Fruit fly (Drosophila melanogaster) whole organism, adult: ENCODE results near the gene SH3PX1.

ENCODE experiments used
- CG11617 ChIP-seq: fragments of 200-800 bp; sonication (Bioruptor generic); optimal IDR thresholded peaks from 2 replicates; lab custom pipeline; 2017; ENCODE audit warnings: mild to moderate bottlenecking, missing biosample characterization, missing genetic modification reagents, missing genetic modification characterization
- CG12768 ChIP-seq: fragments of 200-800 bp; sonication (Bioruptor generic); optimal IDR thresholded peaks from 2 replicates; lab custom pipeline; 2017; ENCODE audit warnings: missing biosample characterization, missing genetic modification characterization, mild to moderate bottlenecking, moderate library complexity, missing genetic modification reagents
- CG14711 ChIP-seq: fragments of 200-800 bp; sonication (Bioruptor generic); optimal IDR thresholded peaks from 2 replicates; lab custom pipeline; 2018; ENCODE audit warnings: missing biosample characterization, mild to moderate bottlenecking, missing genetic modification characterization, moderate library complexity
- CG1620 ChIP-seq: fragments of 200-800 bp; sonication (Bioruptor generic); optimal IDR thresholded peaks from 2 replicates; lab custom pipeline; 2016; ENCODE audit warnings: missing biosample characterization, missing genetic modification characterization
- CG33017 ChIP-seq: fragments of 200-800 bp; sonication (Bioruptor generic); optimal IDR thresholded peaks from 2 replicates; lab custom pipeline; 2018; ENCODE audit warnings: missing biosample characterization, mild to moderate bottlenecking, missing genetic modification characterization, moderate library complexity
- CG5204 ChIP-seq: fragments of 200-800 bp; sonication (Bioruptor generic); optimal IDR thresholded peaks from 2 replicates; lab custom pipeline; 2016; ENCODE audit warnings: missing biosample characterization, missing genetic modification characterization
- CG7045 ChIP-seq: fragments of 200-800 bp; sonication (Bioruptor generic); optimal IDR thresholded peaks from 2 replicates; lab custom pipeline; 2017; ENCODE audit warnings: missing biosample characterization, mild to moderate bottlenecking, missing genetic modification characterization
- CG7101 ChIP-seq: fragments of 200-800 bp; sonication (Bioruptor generic); optimal IDR thresholded peaks from 2 replicates; lab custom pipeline; 2018; ENCODE audit warnings: missing biosample characterization, mild to moderate bottlenecking, missing genetic modification characterization, moderate library complexity
- Clk ChIP-seq: fragments of 200-800 bp; sonication (Bioruptor generic); optimal IDR thresholded peaks from 2 replicates; lab custom pipeline; 2017; ENCODE audit warnings: missing biosample characterization, missing genetic modification characterization
- Crg-1 ChIP-seq: fragments of 200-800 bp; sonication (Bioruptor generic); optimal IDR thresholded peaks from 2 replicates; lab custom pipeline; 2016; ENCODE audit warnings: missing biosample characterization, missing genetic modification characterization
- Hr96 ChIP-seq: fragments of 200-800 bp; sonication (Bioruptor generic); optimal IDR thresholded peaks from 2 replicates; lab custom pipeline; 2016; ENCODE audit warnings: missing biosample characterization, missing genetic modification characterization
- Mnt ChIP-seq: fragments of 200-800 bp; sonication (Bioruptor generic); optimal IDR thresholded peaks from 2 replicates; lab custom pipeline; 2016; ENCODE audit warnings: missing biosample characterization, mild to moderate bottlenecking, missing genetic modification characterization
- bab1 ChIP-seq: fragments of 200-800 bp; sonication (Bioruptor generic); optimal IDR thresholded peaks from 3 replicates; lab custom pipeline; 2019; ENCODE audit warnings: missing biosample characterization, mild to moderate bottlenecking, missing genetic modification characterization, moderate library complexity
- cic ChIP-seq: fragments of 200-800 bp; sonication (Bioruptor generic); optimal IDR thresholded peaks from 2 replicates; lab custom pipeline; 2017; ENCODE audit warnings: missing biosample characterization, mild to moderate bottlenecking, missing genetic modification characterization, moderate library complexity
- cnc ChIP-seq, 2 experiments: fragments of >200 bp; optimal IDR thresholded peaks; 2 replicates each; lab custom pipeline; 2017
- kay ChIP-seq: fragments of 200-800 bp; sonication (Bioruptor generic); peaks from one replicate; lab custom pipeline; 2016; ENCODE audit warnings: missing biosample characterization, missing genetic modification characterization, borderline replicate concordance
- ovo ChIP-seq: fragments of 200-800 bp; sonication (Bioruptor generic); optimal IDR thresholded peaks from 2 replicates; lab custom pipeline; 2016; ENCODE audit warnings: missing biosample characterization, missing genetic modification characterization
- pad ChIP-seq: fragments of 200-800 bp; sonication (Bioruptor generic); optimal IDR thresholded peaks from 3 replicates; lab custom pipeline; 2017; ENCODE audit warnings: missing biosample characterization, missing genetic modification characterization, mild to moderate bottlenecking, moderate library complexity, missing genetic modification reagents
- tj ChIP-seq: fragments of 200-800 bp; sonication (Bioruptor generic); optimal IDR thresholded peaks from 3 replicates; lab custom pipeline; 2017; ENCODE audit warnings: missing biosample characterization, mild to moderate bottlenecking, missing genetic modification characterization, moderate library complexity
- toe ChIP-seq: fragments of 200-800 bp; sonication (Bioruptor generic); optimal IDR thresholded peaks from 2 replicates; lab custom pipeline; 2016; ENCODE audit warnings: missing biosample characterization, missing genetic modification characterization

The SH3PX1 gene

DNA sequence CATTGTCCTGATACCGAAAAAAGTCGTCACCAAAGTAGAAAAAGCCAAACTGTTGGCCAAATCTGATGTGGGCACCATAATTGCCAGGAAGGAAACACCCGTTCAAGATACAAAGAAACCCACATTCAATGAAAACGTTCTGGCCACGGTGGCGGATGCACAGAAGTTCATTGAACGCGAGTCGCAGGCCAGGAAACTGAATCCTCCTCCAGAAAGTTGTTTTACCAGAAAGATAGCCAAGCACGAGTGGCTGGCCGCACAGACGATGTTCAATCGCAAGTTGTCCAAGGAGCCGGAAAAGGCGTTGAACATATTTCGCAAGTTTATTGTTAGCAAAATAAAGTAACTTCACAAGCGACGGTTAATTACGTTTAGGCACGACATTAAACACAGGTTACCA, 6.5 kb upstream of the SH3PX1 start:
- TF ChIP-seq Crg-1 (GFP tag; lab: Kevin White, UChicago) (no peak), toe (no peak), Clk (GFP tag; lab: Kevin White, UChicago) (no peak), ovo (GFP tag; lab: Kevin White, UChicago) (no peak), cic (GFP tag; lab: Kevin White, UChicago) (no peak), CG12768 (no peak), tj (GFP tag; lab: Kevin White, UChicago) (no peak), CG5204 (no peak), CG11617 (GFP tag; lab: Kevin White, UChicago) (no peak), CG7101 (no peak), CG1620 (no peak), CG7045 (GFP tag; lab: Kevin White, UChicago) (no peak), pad (GFP tag; lab: Kevin White, UChicago) (no peak), CG33017 (tag; lab: Kevin White, UChicago) (no peak)

DNA sequence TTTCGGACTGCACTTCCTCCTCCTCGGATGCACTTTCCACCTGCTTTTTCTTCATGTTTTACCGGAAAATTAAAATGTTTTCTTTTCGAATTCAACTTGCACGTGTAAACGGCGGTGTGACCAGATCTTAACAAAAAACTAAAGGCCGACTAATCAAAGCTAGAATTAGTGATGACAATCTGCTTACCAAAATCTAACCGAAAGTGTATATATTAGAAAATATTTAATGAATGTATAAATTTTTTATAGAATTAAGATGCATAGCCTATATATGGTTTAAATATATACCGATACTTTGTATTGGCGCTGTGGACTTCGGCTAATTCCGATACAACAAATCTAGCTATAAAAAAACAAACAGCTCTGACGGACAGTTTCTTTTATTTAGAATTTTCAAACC, 5.3 kb upstream of the SH3PX1 start, which contains the start of the genes CG18178 and CG14174:
TSS of gene CG18178 (minus strand) at position 216 of the 400 bp plus-strand sequence.
TSS of gene CG14174 (plus strand) at position 400 of the 400 bp plus-strand sequence.
- TF ChIP-seq bab1 = peak; percentile 63
- TF ChIP-seq CG1620 = no peak
- peak; percentile 96 for TF ChIP-seq Mnt (GFP tag; lab: Kevin White, UChicago)
- peak; percentile 74 for TF ChIP-seq CG11617 (GFP tag; lab: Kevin White, UChicago)
- peak; percentile 68 for TF ChIP-seq CG12768
- peak; percentile 58 for TF ChIP-seq CG33017 (tag; lab: Kevin White, UChicago)
- peak; percentile 75 for TF ChIP-seq CG14711 (tag; lab: Kevin White, UChicago)
- TF ChIP-seq kay (GFP tag; lab: Kevin White, UChicago) = no peak
- TF ChIP-seq Crg-1 (GFP tag; lab: Kevin White, UChicago) = peak; percentile 2
- TF ChIP-seq CG7045 (GFP tag; lab: Kevin White, UChicago) = peak; percentile 56
- TF ChIP-seq CG5204 = no peak
- no peak for TF ChIP-seq Clk (GFP tag; lab: Kevin White, UChicago)
- peak; percentile 28 for TF ChIP-seq toe
- TF ChIP-seq Hr96 (GFP tag; lab: Kevin White, UChicago) = no peak
- TF ChIP-seq cnc (optimal IDR thresholded peaks at IDR 0.05; lab: Kevin White, UChicago) = no peak
- TF ChIP-seq pad (GFP tag; lab: Kevin White, UChicago) = peak; percentile 44
- TF ChIP-seq ovo (GFP tag; lab: Kevin White, UChicago) = peak; percentile 33
- TF ChIP-seq CG7101 = peak; percentile 74
- TF ChIP-seq tj (GFP tag; lab: Kevin White, UChicago) = peak; percentile 60
- TF ChIP-seq cic (GFP tag; lab: Kevin White, UChicago) = no peak

DNA sequence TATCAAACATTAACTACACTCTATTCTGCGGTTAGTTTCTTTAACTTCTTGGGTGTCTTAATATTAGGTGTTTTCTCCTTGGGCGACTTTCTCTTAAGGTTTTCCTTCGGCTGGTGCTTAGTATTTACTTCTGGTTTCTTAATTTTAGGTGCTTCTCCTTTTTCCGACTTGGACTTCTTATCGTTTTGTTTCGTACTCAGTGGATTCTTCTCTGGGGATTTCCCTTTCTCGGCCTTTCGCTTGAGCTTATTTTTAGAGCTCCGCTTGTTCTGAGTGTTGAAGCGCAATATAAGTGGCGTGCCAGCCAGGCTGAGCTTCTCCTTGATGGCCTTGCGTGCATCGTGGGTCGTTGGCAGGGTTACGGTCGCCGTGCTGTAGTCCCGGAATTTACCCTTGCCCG, 4.2 kb upstream of the SH3PX1 start:
- TF ChIP-seq CG5204 = no peak
- TF ChIP-seq bab1 = no peak
- no peak for TF ChIP-seq CG33017 (tag; lab: Kevin White, UChicago)
- no peak for TF ChIP-seq Hr96 (GFP tag; lab: Kevin White, UChicago)
- no peak for TF ChIP-seq Crg-1 (GFP tag; lab: Kevin White, UChicago)
- no peak for TF ChIP-seq cnc (optimal IDR thresholded peaks at IDR 0.05; lab: Kevin White, UChicago)
- TF ChIP-seq ovo (GFP tag; lab: Kevin White, UChicago) = no peak
- no peak for TF ChIP-seq Mnt (GFP tag; lab: Kevin White, UChicago)
- no peak for TF ChIP-seq Clk (GFP tag; lab: Kevin White, UChicago)
- no peak for TF ChIP-seq CG11617 (GFP tag; lab: Kevin White, UChicago)
- no peak for TF ChIP-seq toe
- TF ChIP-seq pad (GFP tag; lab: Kevin White, UChicago) = no peak
- no peak for TF ChIP-seq tj (GFP tag; lab: Kevin White, UChicago)
- no peak for TF ChIP-seq CG14711 (tag; lab: Kevin White, UChicago)
- TF ChIP-seq cic (GFP tag; lab: Kevin White, UChicago) = no peak
- TF ChIP-seq CG7101 = no peak

DNA sequence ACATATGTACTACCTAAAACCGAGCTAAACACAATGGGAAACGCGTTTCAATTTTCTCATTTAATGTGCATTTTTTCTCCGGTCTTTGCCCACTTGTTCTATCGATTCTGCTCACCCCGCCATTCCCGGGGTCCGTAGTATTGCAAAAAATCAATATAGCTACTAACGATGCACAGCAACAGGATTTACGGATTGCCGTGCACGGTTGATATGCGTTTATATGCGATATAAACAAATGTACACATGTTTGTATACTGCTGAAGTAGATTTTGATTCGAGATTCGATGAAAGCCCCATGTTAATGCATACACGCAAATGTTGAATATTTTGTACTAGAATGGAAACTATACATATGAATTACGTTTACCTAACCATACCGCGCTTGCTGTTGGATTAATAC, 3.5 kb upstream of the SH3PX1 start:
- TF ChIP-seq CG5204 (no peak), cic (GFP tag; lab: Kevin White, UChicago) (peak; percentile 66), cnc (optimal IDR thresholded peaks at IDR 0.05; lab: Kevin White, UChicago) (no peak), Crg-1 (GFP tag; lab: Kevin White, UChicago) (no peak)

DNA sequence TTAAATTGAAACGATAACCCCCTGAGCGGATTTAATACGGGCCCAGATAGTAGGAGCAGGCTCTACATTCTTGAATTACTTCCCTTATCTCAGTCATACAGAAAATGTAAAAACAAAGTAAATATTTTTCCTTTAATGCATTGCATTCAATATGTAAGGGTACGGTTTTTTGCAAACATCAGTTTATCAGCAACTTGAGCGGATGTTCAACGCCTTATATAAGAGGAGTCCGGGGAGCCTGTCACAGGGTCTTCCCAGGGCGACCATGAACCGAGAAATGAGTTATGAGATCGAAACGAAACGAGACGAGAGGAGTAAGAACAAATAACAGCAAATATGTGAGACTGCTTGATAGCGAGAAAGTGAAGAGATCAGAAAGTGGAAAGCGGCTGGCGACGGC, 3.0 kb upstream of the SH3PX1 start:
- no peak for TF ChIP-seq tj (GFP tag; lab: Kevin White, UChicago)
- TF ChIP-seq kay (GFP tag; lab: Kevin White, UChicago) = no peak
- TF ChIP-seq CG1620 = no peak
- peak; percentile 44 for TF ChIP-seq cic (GFP tag; lab: Kevin White, UChicago)
- TF ChIP-seq Crg-1 (GFP tag; lab: Kevin White, UChicago) = no peak
- no peak for TF ChIP-seq Hr96 (GFP tag; lab: Kevin White, UChicago)

DNA sequence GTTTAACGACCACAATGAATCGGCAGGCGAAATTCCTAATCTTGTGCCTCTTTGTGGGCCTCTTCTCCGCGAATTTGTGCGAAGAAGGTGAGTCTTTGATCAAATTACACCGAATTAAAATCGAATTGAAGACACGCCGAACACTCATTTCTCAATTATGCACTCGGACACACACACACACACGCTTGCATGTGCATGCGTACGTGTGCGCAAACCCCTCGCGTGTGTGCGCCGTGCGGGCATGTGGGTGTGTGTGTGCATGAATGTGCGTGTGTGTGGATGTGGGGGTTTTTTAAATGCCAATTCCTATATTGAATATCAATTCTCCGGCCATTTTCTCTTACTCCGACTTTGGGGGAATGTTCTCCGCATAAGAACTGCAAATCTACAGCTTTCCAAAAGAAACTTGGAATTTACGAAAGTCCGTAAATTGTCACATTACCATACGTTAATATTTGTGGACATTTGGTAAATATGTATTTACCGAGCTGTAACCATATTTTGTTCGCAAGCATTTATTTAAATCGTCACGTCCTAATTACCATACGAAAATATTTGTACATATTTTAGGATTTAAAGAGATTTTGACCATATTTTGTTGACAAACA, 1.0 kb upstream of the SH3PX1 start:
- TF ChIP-seq Crg-1 (GFP tag; lab: Kevin White, UChicago) = no peak
- TF ChIP-seq Clk (GFP tag; lab: Kevin White, UChicago) = no peak
- no peak for TF ChIP-seq CG12768
- no peak for TF ChIP-seq CG5204
- no peak for TF ChIP-seq CG1620
- TF ChIP-seq CG14711 (tag; lab: Kevin White, UChicago) = no peak
- TF ChIP-seq cic (GFP tag; lab: Kevin White, UChicago) = peak; percentile 87
- TF ChIP-seq kay (GFP tag; lab: Kevin White, UChicago) = peak; percentile 92
- no peak for TF ChIP-seq CG7045 (GFP tag; lab: Kevin White, UChicago)
- no peak for TF ChIP-seq CG11617 (GFP tag; lab: Kevin White, UChicago)
- peak; percentile 81 for TF ChIP-seq Mnt (GFP tag; lab: Kevin White, UChicago)
- no peak for TF ChIP-seq cnc (optimal IDR thresholded peaks at IDR 0.05; lab: Kevin White, UChicago)
- no peak for TF ChIP-seq CG7101
- peak; percentile 77 for TF ChIP-seq tj (GFP tag; lab: Kevin White, UChicago)
- TF ChIP-seq pad (GFP tag; lab: Kevin White, UChicago) = no peak
- TF ChIP-seq CG33017 (tag; lab: Kevin White, UChicago) = no peak
- TF ChIP-seq ovo (GFP tag; lab: Kevin White, UChicago) = no peak
